Fruit fly (Drosophila melanogaster) whole organism, adult: ENCODE data around the gene CG10175.

ENCODE experiments used
- CG11617 ChIP-seq: fragments of 200-800 bp; sonication (Bioruptor generic); optimal IDR thresholded peaks from 2 replicates; lab custom pipeline; 2017; ENCODE audit warnings: mild to moderate bottlenecking, missing biosample characterization, missing genetic modification reagents, missing genetic modification characterization
- CG12768 ChIP-seq: fragments of 200-800 bp; sonication (Bioruptor generic); optimal IDR thresholded peaks from 2 replicates; lab custom pipeline; 2017; ENCODE audit warnings: missing biosample characterization, missing genetic modification characterization, mild to moderate bottlenecking, moderate library complexity, missing genetic modification reagents
- CG14711 ChIP-seq: fragments of 200-800 bp; sonication (Bioruptor generic); optimal IDR thresholded peaks from 2 replicates; lab custom pipeline; 2018; ENCODE audit warnings: missing biosample characterization, mild to moderate bottlenecking, missing genetic modification characterization, moderate library complexity
- CG1620 ChIP-seq: fragments of 200-800 bp; sonication (Bioruptor generic); optimal IDR thresholded peaks from 2 replicates; lab custom pipeline; 2016; ENCODE audit warnings: missing biosample characterization, missing genetic modification characterization
- CG33017 ChIP-seq: fragments of 200-800 bp; sonication (Bioruptor generic); optimal IDR thresholded peaks from 2 replicates; lab custom pipeline; 2018; ENCODE audit warnings: missing biosample characterization, mild to moderate bottlenecking, missing genetic modification characterization, moderate library complexity
- CG5204 ChIP-seq: fragments of 200-800 bp; sonication (Bioruptor generic); optimal IDR thresholded peaks from 2 replicates; lab custom pipeline; 2016; ENCODE audit warnings: missing biosample characterization, missing genetic modification characterization
- CG7045 ChIP-seq: fragments of 200-800 bp; sonication (Bioruptor generic); optimal IDR thresholded peaks from 2 replicates; lab custom pipeline; 2017; ENCODE audit warnings: missing biosample characterization, mild to moderate bottlenecking, missing genetic modification characterization
- CG7101 ChIP-seq: fragments of 200-800 bp; sonication (Bioruptor generic); optimal IDR thresholded peaks from 2 replicates; lab custom pipeline; 2018; ENCODE audit warnings: missing biosample characterization, mild to moderate bottlenecking, missing genetic modification characterization, moderate library complexity
- Clk ChIP-seq: fragments of 200-800 bp; sonication (Bioruptor generic); optimal IDR thresholded peaks from 2 replicates; lab custom pipeline; 2017; ENCODE audit warnings: missing biosample characterization, missing genetic modification characterization
- Crg-1 ChIP-seq: fragments of 200-800 bp; sonication (Bioruptor generic); optimal IDR thresholded peaks from 2 replicates; lab custom pipeline; 2016; ENCODE audit warnings: missing biosample characterization, missing genetic modification characterization
- Hr96 ChIP-seq: fragments of 200-800 bp; sonication (Bioruptor generic); optimal IDR thresholded peaks from 2 replicates; lab custom pipeline; 2016; ENCODE audit warnings: missing biosample characterization, missing genetic modification characterization
- Mnt ChIP-seq: fragments of 200-800 bp; sonication (Bioruptor generic); optimal IDR thresholded peaks from 2 replicates; lab custom pipeline; 2016; ENCODE audit warnings: missing biosample characterization, mild to moderate bottlenecking, missing genetic modification characterization
- bab1 ChIP-seq: fragments of 200-800 bp; sonication (Bioruptor generic); optimal IDR thresholded peaks from 3 replicates; lab custom pipeline; 2019; ENCODE audit warnings: missing biosample characterization, mild to moderate bottlenecking, missing genetic modification characterization, moderate library complexity
- cic ChIP-seq: fragments of 200-800 bp; sonication (Bioruptor generic); optimal IDR thresholded peaks from 2 replicates; lab custom pipeline; 2017; ENCODE audit warnings: missing biosample characterization, mild to moderate bottlenecking, missing genetic modification characterization, moderate library complexity
- cnc ChIP-seq, 2 experiments: fragments of >200 bp; optimal IDR thresholded peaks; 2 replicates each; lab custom pipeline; 2017
- kay ChIP-seq: fragments of 200-800 bp; sonication (Bioruptor generic); peaks from one replicate; lab custom pipeline; 2016; ENCODE audit warnings: missing biosample characterization, missing genetic modification characterization, borderline replicate concordance
- ovo ChIP-seq: fragments of 200-800 bp; sonication (Bioruptor generic); optimal IDR thresholded peaks from 2 replicates; lab custom pipeline; 2016; ENCODE audit warnings: missing biosample characterization, missing genetic modification characterization
- pad ChIP-seq: fragments of 200-800 bp; sonication (Bioruptor generic); optimal IDR thresholded peaks from 3 replicates; lab custom pipeline; 2017; ENCODE audit warnings: missing biosample characterization, missing genetic modification characterization, mild to moderate bottlenecking, moderate library complexity, missing genetic modification reagents
- tj ChIP-seq: fragments of 200-800 bp; sonication (Bioruptor generic); optimal IDR thresholded peaks from 3 replicates; lab custom pipeline; 2017; ENCODE audit warnings: missing biosample characterization, mild to moderate bottlenecking, missing genetic modification characterization, moderate library complexity
- toe ChIP-seq: fragments of 200-800 bp; sonication (Bioruptor generic); optimal IDR thresholded peaks from 2 replicates; lab custom pipeline; 2016; ENCODE audit warnings: missing biosample characterization, missing genetic modification characterization

CG10175 gene

dm6 chr3R:23530886-23531285, at the start of gene CG10175:
Gene CG10175 (minus strand): TSS chr3R:23530986.
- TF ChIP-seq CG14711 (no peak), Clk (GFP tag; lab: Kevin White, UChicago) (no peak), CG12768 (GFP tag; lab: Kevin White, UChicago) (no peak), ovo (GFP tag; lab: Kevin White, UChicago) (no peak), Crg-1 (GFP tag; lab: Kevin White, UChicago) (no peak), tj (GFP tag; lab: Kevin White, UChicago) (no peak), cnc (optimal IDR thresholded peaks at IDR 0.05; lab: Kevin White, UChicago) (no peak), CG7045 (GFP tag; lab: Kevin White, UChicago) (no peak), CG5204 (GFP tag; lab: Kevin White, UChicago) (no peak), cic (GFP tag; lab: Kevin White, UChicago) (no peak), Mnt (GFP tag; lab: Kevin White, UChicago) (no peak), Hr96 (GFP tag; lab: Kevin White, UChicago) (no peak), CG7101 (tag; lab: Kevin White, UChicago) (no peak), kay (no peak), toe (GFP tag; lab: Kevin White, UChicago) (no peak), CG11617 (GFP tag; lab: Kevin White, UChicago) (no peak), pad (GFP tag; lab: Kevin White, UChicago) (no peak), bab1 (GFP tag; lab: Kevin White, UChicago) (no peak), CG33017 (tag; lab: Kevin White, UChicago) (no peak), CG1620 (no peak)

dm6 chr3R:23576618-23577017, 45.8 kb upstream of the CG10175 start:
- TF ChIP-seq cnc (optimal IDR thresholded peaks at IDR 0.05; lab: Kevin White, UChicago) (no peak), Hr96 (GFP tag; lab: Kevin White, UChicago) (no peak), ovo (GFP tag; lab: Kevin White, UChicago) (no peak), tj (GFP tag; lab: Kevin White, UChicago) (no peak), Clk (GFP tag; lab: Kevin White, UChicago) (no peak), CG12768 (GFP tag; lab: Kevin White, UChicago) (no peak), CG7045 (GFP tag; lab: Kevin White, UChicago) (no peak)

dm6 chr3R:23569195-23569594, 38.4 kb upstream of the CG10175 start:
- no peak for TF ChIP-seq kay
- no peak for TF ChIP-seq Mnt (GFP tag; lab: Kevin White, UChicago)

dm6 chr3R:23557244-23557643, 26.5 kb upstream of the CG10175 start, which contains the start of gene beat-IV:
Gene beat-IV (plus strand): TSS chr3R:23557412.
- TF ChIP-seq cic (GFP tag; lab: Kevin White, UChicago): no peak
- no peak for TF ChIP-seq CG7045 (GFP tag; lab: Kevin White, UChicago)
- TF ChIP-seq pad (GFP tag; lab: Kevin White, UChicago): no peak
- TF ChIP-seq kay: no peak
- TF ChIP-seq CG14711: no peak
- no peak for TF ChIP-seq CG11617 (GFP tag; lab: Kevin White, UChicago)
- no peak for TF ChIP-seq bab1 (GFP tag; lab: Kevin White, UChicago)

- TF ChIP-seq ovo (GFP tag; lab: Kevin White, UChicago) (no peak), CG7101 (tag; lab: Kevin White, UChicago) (no peak), CG7045 (GFP tag; lab: Kevin White, UChicago) (no peak), cnc (optimal IDR thresholded peaks at IDR 0.05; lab: Kevin White, UChicago) (no peak), tj (GFP tag; lab: Kevin White, UChicago) (no peak), CG14711 (no peak), kay (no peak), CG12768 (GFP tag; lab: Kevin White, UChicago) (no peak), Crg-1 (GFP tag; lab: Kevin White, UChicago) (no peak), CG33017 (tag; lab: Kevin White, UChicago) (no peak), Hr96 (GFP tag; lab: Kevin White, UChicago) (no peak), CG1620 (no peak), CG11617 (GFP tag; lab: Kevin White, UChicago) (no peak), bab1 (GFP tag; lab: Kevin White, UChicago) (no peak), Clk (GFP tag; lab: Kevin White, UChicago) (no peak)
These were observed 26.1 kb upstream of the CG10175 start, which contains the start of gene CG10164 for dm6 chr3R:23556843-23557242. Gene CG10164 (minus strand): TSS chr3R:23556943.

dm6 chr3R:23538719-23539145, 7.9 kb upstream of the CG10175 start, which contains the start of gene Ugt303B2:
Gene Ugt303B2 (minus strand): TSS chr3R:23538908.
- TF ChIP-seq pad (GFP tag; lab: Kevin White, UChicago): no peak
- no peak for TF ChIP-seq cnc (optimal IDR thresholded peaks at IDR 0.05; lab: Kevin White, UChicago)

- TF ChIP-seq toe (GFP tag; lab: Kevin White, UChicago) (no peak), CG5204 (GFP tag; lab: Kevin White, UChicago) (no peak), bab1 (GFP tag; lab: Kevin White, UChicago) (no peak), CG1620 (no peak), pad (GFP tag; lab: Kevin White, UChicago) (no peak)
These were observed 5.8 kb upstream of the CG10175 start, which contains the start of gene Ugt303B1 for dm6 chr3R:23536610-23537009. Gene Ugt303B1 (minus strand): TSS chr3R:23536710.
